Worm (Caenorhabditis elegans) whole organism, mixed stage, embryonic: ENCODE results near the gene srh-137.

Source experiments
- bed-3 ChIP-seq: fragments of 200-800 bp; sonication (Bioruptor generic); optimal IDR thresholded peaks from 3 replicates; lab custom pipeline; 2018; ENCODE audit warnings: mild to moderate bottlenecking, missing genetic modification characterization, moderate library complexity, missing compliant biosample characterization
- blmp-1 ChIP-seq: fragments of 150-350 bp; optimal IDR thresholded peaks from 2 replicates; lab custom pipeline; 2014; ENCODE audit warnings: missing biosample characterization, missing genetic modification characterization
- ceh-39 ChIP-seq: fragments of 150-350 bp; optimal IDR thresholded peaks from 2 replicates; lab custom pipeline; 2014; ENCODE audit warnings: missing biosample characterization, missing genetic modification characterization
- ceh-43 ChIP-seq: fragments of 200-800 bp; sonication (Bioruptor generic); optimal IDR thresholded peaks from 2 replicates; lab custom pipeline; 2018; ENCODE audit warnings: mild to moderate bottlenecking, missing genetic modification characterization, moderate library complexity, missing compliant biosample characterization
- ceh-83 ChIP-seq: fragments of 200-800 bp; sonication (Bioruptor generic); optimal IDR thresholded peaks from 2 replicates; lab custom pipeline; 2018; ENCODE audit warnings: mild to moderate bottlenecking, missing genetic modification characterization, missing compliant biosample characterization
- ces-1 ChIP-seq: fragments of 150-350 bp; optimal IDR thresholded peaks from 2 replicates; lab custom pipeline; 2014; ENCODE audit warnings: missing biosample characterization, missing genetic modification reagents, missing genetic modification characterization
- drap-1 ChIP-seq: fragments of 200-800 bp; sonication (Bioruptor generic); optimal IDR thresholded peaks from 3 replicates; lab custom pipeline; 2018; ENCODE audit warnings: mild to moderate bottlenecking, missing genetic modification characterization, missing compliant biosample characterization
- elt-1 ChIP-seq: sonication (generic microtip); optimal IDR thresholded peaks from 2 replicates; lab custom pipeline; 2017; ENCODE audit warnings: missing genetic modification characterization, mild to moderate bottlenecking, missing compliant biosample characterization, antibody characterized with exemption, moderate library complexity, borderline replicate concordance; ENCODE audit not compliant: insufficient read depth
- elt-3 ChIP-seq: fragments of 150-350 bp; optimal IDR thresholded peaks from 2 replicates; lab custom pipeline; 2014; ENCODE audit warnings: missing biosample characterization, missing genetic modification characterization
- flh-1 ChIP-seq: fragments of 200-800 bp; sonication (Bioruptor generic); optimal IDR thresholded peaks from 2 replicates; lab custom pipeline; 2018; ENCODE audit warnings: mild to moderate bottlenecking, missing genetic modification characterization, moderate library complexity, missing compliant biosample characterization
- ham-2 ChIP-seq: fragments of 200-800 bp; sonication (Bioruptor generic); optimal IDR thresholded peaks from 2 replicates; lab custom pipeline; 2018; ENCODE audit warnings: mild to moderate bottlenecking, missing genetic modification characterization, missing compliant biosample characterization
- hlh-1 ChIP-seq: fragments of 150-350 bp; optimal IDR thresholded peaks from 2 replicates; lab custom pipeline; 2014; ENCODE audit warnings: missing biosample characterization, missing genetic modification reagents, missing genetic modification characterization
- lin-13 ChIP-seq: fragments of 150-350 bp; optimal IDR thresholded peaks from 2 replicates; lab custom pipeline; 2014; ENCODE audit warnings: missing biosample characterization, missing genetic modification characterization
- lin-32 ChIP-seq: fragments of 200-800 bp; sonication (Bioruptor generic); optimal IDR thresholded peaks from 2 replicates; lab custom pipeline; 2018; ENCODE audit warnings: mild to moderate bottlenecking, missing genetic modification characterization, missing compliant biosample characterization
- lsy-2 ChIP-seq: fragments of 150-350 bp; optimal IDR thresholded peaks from 2 replicates; lab custom pipeline; 2014; ENCODE audit warnings: missing biosample characterization, missing genetic modification characterization
- mab-5 ChIP-seq: fragments of 150-350 bp; optimal IDR thresholded peaks from 2 replicates; lab custom pipeline; 2014; ENCODE audit warnings: missing biosample characterization, missing genetic modification characterization
- mls-2 ChIP-seq: sonication (generic microtip); optimal IDR thresholded peaks from 2 replicates; lab custom pipeline; 2016; ENCODE audit warnings: mild to moderate bottlenecking, missing genetic modification characterization, moderate library complexity, missing compliant biosample characterization
- nhr-12 ChIP-seq: fragments of 150-350 bp; optimal IDR thresholded peaks from 2 replicates; lab custom pipeline; 2014; ENCODE audit warnings: missing biosample characterization, missing genetic modification characterization
- nhr-2 ChIP-seq: fragments of 150-350 bp; optimal IDR thresholded peaks from 2 replicates; lab custom pipeline; 2014; ENCODE audit warnings: missing biosample characterization, missing genetic modification characterization
- nhr-237 ChIP-seq: fragments of 150-350 bp; optimal IDR thresholded peaks from 2 replicates; lab custom pipeline; 2014; ENCODE audit warnings: missing biosample characterization, missing genetic modification characterization
- nhr-28 ChIP-seq: fragments of 150-350 bp; optimal IDR thresholded peaks from 2 replicates; lab custom pipeline; 2014; ENCODE audit warnings: missing biosample characterization, missing genetic modification characterization
- nhr-76 ChIP-seq: sonication (generic microtip); optimal IDR thresholded peaks from 2 replicates; lab custom pipeline; 2017; ENCODE audit warnings: missing biosample characterization, missing genetic modification characterization
- pha-4 ChIP-seq: fragments of 150-350 bp; optimal IDR thresholded peaks from 2 replicates; lab custom pipeline; 2018; ENCODE audit warnings: missing biosample characterization, missing genetic modification reagents, missing genetic modification characterization
- sem-2 ChIP-seq: fragments of 200-800 bp; sonication (Bioruptor generic); optimal IDR thresholded peaks from 2 replicates; lab custom pipeline; 2018; ENCODE audit warnings: mild to moderate bottlenecking, missing genetic modification characterization, missing compliant biosample characterization
- snpc-4 ChIP-seq: fragments of 150-350 bp; optimal IDR thresholded peaks from 2 replicates; lab custom pipeline; 2014; ENCODE audit warnings: missing biosample characterization, missing genetic modification characterization
- sptf-1 ChIP-seq: sonication (generic microtip); optimal IDR thresholded peaks from 2 replicates; lab custom pipeline; 2017; ENCODE audit warnings: mild to moderate bottlenecking, missing genetic modification characterization, moderate library complexity, missing compliant biosample characterization
- unc-120 ChIP-seq: sonication (generic microtip); optimal IDR thresholded peaks from 2 replicates; lab custom pipeline; 2017; ENCODE audit warnings: missing genetic modification characterization, missing compliant biosample characterization; ENCODE audit not compliant: poor library complexity, severe bottlenecking
- unc-39 ChIP-seq: fragments of 150-350 bp; optimal IDR thresholded peaks from 2 replicates; lab custom pipeline; 2014; ENCODE audit warnings: missing biosample characterization, missing genetic modification characterization
- unc-62 ChIP-seq: fragments of 150-350 bp; optimal IDR thresholded peaks from 2 replicates; lab custom pipeline; 2014; ENCODE audit warnings: missing biosample characterization, missing genetic modification reagents, missing genetic modification characterization
- zip-8 ChIP-seq: fragments of 150-350 bp; optimal IDR thresholded peaks from 2 replicates; lab custom pipeline; 2014; ENCODE audit warnings: missing biosample characterization, missing genetic modification characterization
- ztf-11 ChIP-seq: fragments of 150-350 bp; optimal IDR thresholded peaks from 2 replicates; lab custom pipeline; 2014; ENCODE audit warnings: missing biosample characterization, missing genetic modification characterization

srh-137 gene

ce11 chrV:16716574-16716973 lies at the start of gene srh-137:
TSS of gene srh-137 (minus strand) at chrV:16716674.
- TF ChIP-seq elt-3 (tag; lab: Kevin White, UChicago): no peak
- TF ChIP-seq blmp-1 (tag; lab: Kevin White, UChicago): no peak
- TF ChIP-seq ceh-43: no peak
- TF ChIP-seq zip-8 (tag; lab: Kevin White, UChicago): no peak

ce11 chrV:16759937-16760336 lies 43.5 kb upstream of the srh-137 start:
- TF ChIP-seq snpc-4 (tag; lab: Kevin White, UChicago): no peak

- TF ChIP-seq lin-13 (no peak), snpc-4 (tag; lab: Kevin White, UChicago) (no peak), nhr-12 (tag; lab: Kevin White, UChicago) (no peak), lsy-2 (no peak)
- TF ChIP-seq, all 35 proteins: peak for 0
These were observed 39.7 kb upstream of the srh-137 start for ce11 chrV:16756166-16756565.

ce11 chrV:16752089-16753030 lies 35.9 kb upstream of the srh-137 start:
- TF ChIP-seq sptf-1 (tag; lab: Kevin White, UChicago) (no peak), nhr-76 (no peak), nhr-28 (tag; lab: Kevin White, UChicago) (no peak), pha-4 (tag; lab: Kevin White, UChicago) (no peak), nhr-12 (tag; lab: Kevin White, UChicago) (no peak), ceh-43 (no peak), drap-1 (GFP tag; lab: Kevin White, UChicago) (peak; percentile 19), lin-32 (GFP tag; lab: Kevin White, UChicago) (no peak), sem-2 (no peak), ceh-83 (GFP tag; lab: Kevin White, UChicago) (no peak), ceh-39 (no peak), unc-62 (GFP tag; lab: Kevin White, UChicago) (peak; percentile 2), bed-3 (GFP tag; lab: Kevin White, UChicago) (no peak), unc-120 (tag; lab: Kevin White, UChicago) (no peak), ces-1 (GFP tag; lab: Kevin White, UChicago) (peak; percentile 59)

ce11 chrV:16749473-16749872 lies 33.0 kb upstream of the srh-137 start:
- TF ChIP-seq unc-62 (GFP tag; lab: Kevin White, UChicago): no peak
- no peak for TF ChIP-seq lin-32 (GFP tag; lab: Kevin White, UChicago)
- peak; percentile 84 for TF ChIP-seq ces-1 (GFP tag; lab: Kevin White, UChicago)
- no peak for TF ChIP-seq zip-8 (tag; lab: Kevin White, UChicago)
- TF ChIP-seq pha-4 (tag; lab: Kevin White, UChicago): no peak

ce11 chrV:16747031-16747672 lies 30.7 kb upstream of the srh-137 start, which contains the start of gene dkf-2:
TSS of gene dkf-2 (plus strand) at chrV:16747622.
- no peak for TF ChIP-seq zip-8 (tag; lab: Kevin White, UChicago)
- TF ChIP-seq mab-5 (tag; lab: Kevin White, UChicago): no peak
- no peak for TF ChIP-seq nhr-237
- no peak for TF ChIP-seq drap-1 (GFP tag; lab: Kevin White, UChicago)
- no peak for TF ChIP-seq mls-2
- TF ChIP-seq lsy-2: no peak
- no peak for TF ChIP-seq elt-1 (tag; lab: Kevin White, UChicago)
- TF ChIP-seq ham-2 (GFP tag; lab: Kevin White, UChicago): no peak
- TF ChIP-seq unc-39 (tag; lab: Kevin White, UChicago): no peak
- TF ChIP-seq ceh-83 (GFP tag; lab: Kevin White, UChicago): no peak
- no peak for TF ChIP-seq nhr-76
- no peak for TF ChIP-seq flh-1 (GFP tag; lab: Kevin White, UChicago)
- no peak for TF ChIP-seq nhr-12 (tag; lab: Kevin White, UChicago)
- no peak for TF ChIP-seq ztf-11
- TF ChIP-seq nhr-28 (tag; lab: Kevin White, UChicago): no peak
- no peak for TF ChIP-seq hlh-1 (tag; lab: Kevin White, UChicago)
- no peak for TF ChIP-seq nhr-2 (tag; lab: Kevin White, UChicago)
- TF ChIP-seq bed-3 (GFP tag; lab: Kevin White, UChicago): no peak
- no peak for TF ChIP-seq ceh-39
- TF ChIP-seq ces-1 (GFP tag; lab: Kevin White, UChicago): no peak
